Fruit fly (Drosophila melanogaster): ENCODE results near the gene cnir.

- TF ChIP-seq Clk (GFP tag; optimal IDR thresholded peaks at IDR 0.05) = no peak
- TF ChIP-seq CG11617 (GFP tag; optimal IDR thresholded peaks at IDR 0.05) = no peak
- TF ChIP-seq kay (GFP tag; ENCODE audit: borderline replicate concordance) = no peak
- no peak for TF ChIP-seq CG5204 (GFP tag; optimal IDR thresholded peaks at IDR 0.05)
- no peak for TF ChIP-seq CG33017 (tag; optimal IDR thresholded peaks at IDR 0.05)
- no peak for TF ChIP-seq bab1 (GFP tag; optimal IDR thresholded peaks at IDR 0.05)
- no peak for TF ChIP-seq CG1620 (GFP tag; optimal IDR thresholded peaks at IDR 0.05)
- no peak for TF ChIP-seq cnc (optimal IDR thresholded peaks at IDR 0.05)
- TF ChIP-seq CG7101 (tag; optimal IDR thresholded peaks at IDR 0.05) = no peak
- TF ChIP-seq Hr96 (GFP tag; optimal IDR thresholded peaks at IDR 0.05) = no peak
- no peak for TF ChIP-seq Mnt (GFP tag; optimal IDR thresholded peaks at IDR 0.05)
- no peak for TF ChIP-seq CG7045 (GFP tag; optimal IDR thresholded peaks at IDR 0.05)
- no peak for TF ChIP-seq cic (GFP tag; optimal IDR thresholded peaks at IDR 0.05)
Observed at dm6 chr2L:3006925-3007426, 32.6 kb downstream of the cnir start.

All from whole organism, adult.